Fruit fly (Drosophila melanogaster) whole organism, embryonic: Measurements from ENCODE around the gene TfAP-2.

Experiments
- Ada2b ChIP-seq: fragments of 200-800 bp; sonication (Bioruptor generic); IDR thresholded peaks from 2 replicates; pipeline ENCODE4 v1.3.6; 2022; ENCODE audit warnings: missing biosample characterization, missing genetic modification characterization
- CG10147 ChIP-seq: fragments of 200-800 bp; sonication (Bioruptor generic); optimal IDR thresholded peaks from 2 replicates; lab custom pipeline; 2019; ENCODE audit warnings: missing biosample characterization, mild to moderate bottlenecking, missing genetic modification characterization, moderate library complexity
- CG10209 ChIP-seq: fragments of 200-800 bp; sonication (Bioruptor generic); optimal IDR thresholded peaks from 3 replicates; lab custom pipeline; 2017; ENCODE audit warnings: missing biosample characterization, mild to moderate bottlenecking, missing genetic modification characterization, missing genetic modification reagents
- CG10267 ChIP-seq: fragments of 200-800 bp; sonication (Bioruptor generic); optimal IDR thresholded peaks from 2 replicates; lab custom pipeline; 2018; ENCODE audit warnings: missing biosample characterization, mild to moderate bottlenecking, missing genetic modification characterization, moderate library complexity
- CG10462 ChIP-seq: fragments of 200-800 bp; sonication (Bioruptor generic); optimal IDR thresholded peaks from 2 replicates; lab custom pipeline; 2016; ENCODE audit warnings: missing biosample characterization, missing genetic modification characterization
- CG13123 ChIP-seq: fragments of 200-800 bp; sonication (Bioruptor generic); optimal IDR thresholded peaks from 2 replicates; lab custom pipeline; 2016; ENCODE audit warnings: missing biosample characterization, missing genetic modification characterization
- CG13775 ChIP-seq: fragments of 200-800 bp; sonication (Bioruptor generic); optimal IDR thresholded peaks from 3 replicates; lab custom pipeline; 2017; ENCODE audit warnings: missing biosample characterization, mild to moderate bottlenecking, missing genetic modification characterization
- CG14860 ChIP-seq: fragments of 200-800 bp; sonication (Bioruptor generic); IDR thresholded peaks from 3 replicates; pipeline ENCODE4 v1.3.6; 2022; ENCODE audit warnings: missing biosample characterization, missing genetic modification characterization; ENCODE audit not compliant: partially characterized antibody
- CG15479 ChIP-seq: fragments of 200-800 bp; sonication (Bioruptor generic); optimal IDR thresholded peaks from 3 replicates; lab custom pipeline; 2019; ENCODE audit warnings: missing biosample characterization, mild to moderate bottlenecking, missing genetic modification characterization, moderate library complexity
- CG15514 ChIP-seq: fragments of 200-800 bp; sonication (Bioruptor generic); optimal IDR thresholded peaks from 3 replicates; lab custom pipeline; 2017; ENCODE audit warnings: missing biosample characterization, missing genetic modification characterization, mild to moderate bottlenecking, moderate library complexity, missing genetic modification reagents
- CG18476 ChIP-seq: fragments of 200-800 bp; sonication (Bioruptor generic); optimal IDR thresholded peaks from 2 replicates; lab custom pipeline; 2016; ENCODE audit warnings: missing biosample characterization, mild to moderate bottlenecking, missing genetic modification characterization
- CG2120 ChIP-seq: fragments of 200-800 bp; sonication (Bioruptor generic); optimal IDR thresholded peaks from 3 replicates; lab custom pipeline; 2016; ENCODE audit warnings: missing biosample characterization, missing genetic modification characterization
- CG30403 ChIP-seq: fragments of 200-800 bp; sonication (Bioruptor generic); optimal IDR thresholded peaks from 3 replicates; lab custom pipeline; 2016; ENCODE audit warnings: missing biosample characterization, missing genetic modification characterization
- CG31224 ChIP-seq: fragments of 200-800 bp; sonication (Bioruptor generic); IDR thresholded peaks from 2 replicates; pipeline ENCODE4 v1.3.6; 2022; ENCODE audit warnings: missing biosample characterization, missing genetic modification characterization
- CG32532 ChIP-seq: fragments of 200-800 bp; sonication (Bioruptor generic); IDR thresholded peaks from 2 replicates; pipeline ENCODE4 v1.3.6; 2022; ENCODE audit warnings: missing biosample characterization, missing genetic modification characterization
- CG34422 ChIP-seq: fragments of 200-800 bp; sonication (Bioruptor generic); IDR thresholded peaks from 3 replicates; pipeline ENCODE4 v1.3.6; 2022; ENCODE audit warnings: missing biosample characterization, missing genetic modification characterization
- CG4617 ChIP-seq: fragments of 200-800 bp; sonication (Bioruptor generic); optimal IDR thresholded peaks from 3 replicates; lab custom pipeline; 2016; ENCODE audit warnings: missing biosample characterization, missing genetic modification characterization, borderline replicate concordance
- CG7745 ChIP-seq: fragments of 200-800 bp; sonication (Bioruptor generic); optimal IDR thresholded peaks from 2 replicates; lab custom pipeline; 2018; ENCODE audit warnings: missing biosample characterization, mild to moderate bottlenecking, missing genetic modification characterization, moderate library complexity
- CG9215 ChIP-seq: fragments of 200-800 bp; sonication (Bioruptor generic); IDR thresholded peaks from 2 replicates; pipeline ENCODE4 v1.3.6; 2022; ENCODE audit warnings: missing biosample characterization, missing genetic modification characterization
- Ets65A ChIP-seq: fragments of 200-800 bp; sonication (Bioruptor generic); peaks from one replicate; lab custom pipeline; 2016; ENCODE audit warnings: missing biosample characterization, missing genetic modification characterization
- Gsc ChIP-seq: fragments of 200-800 bp; sonication (Bioruptor generic); IDR thresholded peaks from 2 replicates; pipeline ENCODE4 v1.3.6; 2022; ENCODE audit warnings: missing biosample characterization, missing genetic modification characterization
- Hr3 ChIP-seq: fragments of 200-800 bp; sonication (Bioruptor generic); optimal IDR thresholded peaks from 3 replicates; lab custom pipeline; 2016; ENCODE audit warnings: missing biosample characterization, missing genetic modification characterization
- Kr ChIP-seq: fragments of 200-800 bp; sonication (Bioruptor generic); optimal IDR thresholded peaks from 2 replicates; lab custom pipeline; 2017; ENCODE audit warnings: missing biosample characterization, mild to moderate bottlenecking, missing genetic modification characterization
- Lpt ChIP-seq: fragments of >200 bp; optimal IDR thresholded peaks from 2 replicates; lab custom pipeline; 2018; ENCODE audit warnings: missing biosample characterization, missing genetic modification characterization
- az2 ChIP-seq: fragments of 200-800 bp; sonication (Bioruptor generic); optimal IDR thresholded peaks from 3 replicates; lab custom pipeline; 2016; ENCODE audit warnings: missing biosample characterization, missing genetic modification characterization
- btn ChIP-seq: fragments of 200-800 bp; sonication (Bioruptor generic); optimal IDR thresholded peaks from 2 replicates; lab custom pipeline; 2016; ENCODE audit warnings: missing biosample characterization, missing genetic modification characterization
- caup ChIP-seq: fragments of 200-800 bp; sonication (Bioruptor generic); optimal IDR thresholded peaks from 3 replicates; lab custom pipeline; 2017; ENCODE audit warnings: missing biosample characterization, mild to moderate bottlenecking, missing genetic modification characterization, moderate library complexity; ENCODE audit not compliant: severe bottlenecking
- ems ChIP-seq: fragments of 200-800 bp; sonication (Bioruptor generic); optimal IDR thresholded peaks from 3 replicates; lab custom pipeline; 2016; ENCODE audit warnings: missing biosample characterization, missing genetic modification characterization
- ewg ChIP-seq: fragments of 200-800 bp; sonication (Bioruptor generic); optimal IDR thresholded peaks from 3 replicates; lab custom pipeline; 2017; ENCODE audit warnings: mild to moderate bottlenecking, missing biosample characterization, missing genetic modification reagents, missing genetic modification characterization
- fd64A ChIP-seq: fragments of 200-800 bp; sonication (Bioruptor generic); optimal IDR thresholded peaks from 3 replicates; lab custom pipeline; 2018; ENCODE audit warnings: missing biosample characterization, mild to moderate bottlenecking, missing genetic modification characterization
- gce ChIP-seq: fragments of 200-800 bp; sonication (Bioruptor generic); IDR thresholded peaks from 3 replicates; pipeline ENCODE4 v1.3.6; 2022; ENCODE audit warnings: missing biosample characterization, missing genetic modification characterization
- gcm ChIP-seq: fragments of 200-800 bp; sonication (Bioruptor generic); optimal IDR thresholded peaks from 2 replicates; lab custom pipeline; 2019; ENCODE audit warnings: missing biosample characterization, mild to moderate bottlenecking, missing genetic modification characterization, moderate library complexity
- grn ChIP-seq: fragments of 200-800 bp; sonication (Bioruptor generic); optimal IDR thresholded peaks from 3 replicates; lab custom pipeline; 2017; ENCODE audit warnings: missing biosample characterization, missing genetic modification characterization
- lbe ChIP-seq: fragments of 200-800 bp; sonication (Bioruptor generic); optimal IDR thresholded peaks from 2 replicates; lab custom pipeline; 2016; ENCODE audit warnings: missing biosample characterization, mild to moderate bottlenecking, missing genetic modification characterization
- mld ChIP-seq: fragments of 200-800 bp; sonication (Bioruptor generic); IDR thresholded peaks from 3 replicates; pipeline ENCODE4 v1.3.6; 2022; ENCODE audit warnings: missing biosample characterization, missing genetic modification characterization; ENCODE audit not compliant: partially characterized antibody
- oc ChIP-seq: fragments of 200-800 bp; sonication (Bioruptor generic); optimal IDR thresholded peaks from 2 replicates; lab custom pipeline; 2018; ENCODE audit warnings: missing biosample characterization, mild to moderate bottlenecking, missing genetic modification characterization, moderate library complexity
- otp ChIP-seq: fragments of 200-800 bp; sonication (Bioruptor generic); IDR thresholded peaks from 3 replicates; pipeline ENCODE4, ENCODE4 v1.3.6; 2022; ENCODE audit warnings: missing biosample characterization, missing genetic modification characterization
- pho ChIP-seq: fragments of 200-800 bp; sonication (Bioruptor generic); optimal IDR thresholded peaks from 2 replicates; lab custom pipeline; 2016; ENCODE audit warnings: missing biosample characterization, missing genetic modification characterization
- repo ChIP-seq: fragments of 200-800 bp; sonication (Bioruptor generic); optimal IDR thresholded peaks from 2 replicates; lab custom pipeline; 2016; ENCODE audit warnings: missing biosample characterization, missing genetic modification characterization
- sisA ChIP-seq: fragments of 200-800 bp; sonication (Bioruptor generic); IDR thresholded peaks from 2 replicates; pipeline ENCODE4 v1.3.6; 2022; ENCODE audit warnings: missing biosample characterization, missing genetic modification characterization
- sob ChIP-seq: fragments of 200-800 bp; sonication (Bioruptor generic); IDR thresholded peaks from 2 replicates; pipeline ENCODE4 v1.3.6; 2022; ENCODE audit warnings: missing biosample characterization, missing genetic modification characterization
- tgo ChIP-seq: fragments of 200-800 bp; sonication (Bioruptor generic); IDR thresholded peaks from 3 replicates; pipeline ENCODE4 v1.3.6; 2022; ENCODE audit warnings: missing biosample characterization, missing genetic modification characterization
- vnd ChIP-seq: fragments of 200-800 bp; sonication (Bioruptor generic); IDR thresholded peaks from 3 replicates; pipeline ENCODE4 v1.3.6; 2022; ENCODE audit warnings: missing biosample characterization, missing genetic modification characterization; ENCODE audit not compliant: partially characterized antibody
- wdn ChIP-seq: fragments of 200-800 bp; sonication (Bioruptor generic); IDR thresholded peaks from 2 replicates; pipeline ENCODE4 v1.3.6; 2022; ENCODE audit warnings: missing biosample characterization, missing genetic modification characterization

Gene TfAP-2

dm6 chr3L:21568848-21569372 is 17.7 kb upstream of the TfAP-2 start, which contains the start of the genes CRIF and SMC5 (continued):
- TF ChIP-seq mld (GFP tag; lab: Robert Waterston, UW) (no peak), CG31224 (GFP tag; lab: Robert Waterston, UW) (no peak), ewg (GFP tag; lab: Kevin White, UChicago) (no peak), CG32532 (GFP tag; lab: Robert Waterston, UW) (no peak), Ada2b (peak; percentile 44), oc (tag; lab: Kevin White, UChicago) (no peak), Gsc (no peak), tgo (peak; percentile 59; the same call in 2 of the 3 replicates), Lpt (GFP tag; lab: Kevin White, UChicago) (no peak), Kr (GFP tag; lab: Kevin White, UChicago) (peak; percentile 72), caup (GFP tag; lab: Kevin White, UChicago) (peak; percentile 22), CG34422 (0 out of 3 replicates have a peak, but pooled peaks have one; percentile 58), CG10147 (GFP tag; lab: Kevin White, UChicago) (peak; percentile 67), pho (peak; percentile 76), CG18476 (GFP tag; lab: Kevin White, UChicago) (peak; percentile 56), lbe (GFP tag; lab: Kevin White, UChicago) (no peak), CG15514 (GFP tag; lab: Kevin White, UChicago) (peak; percentile 55), gce (GFP tag; lab: Robert Waterston, UW) (no peak), Ets65A (GFP tag; lab: Kevin White, UChicago) (no peak), CG2120 (GFP tag; lab: Kevin White, UChicago) (peak; percentile 88), fd64A (GFP tag; lab: Kevin White, UChicago) (no peak), ems (peak; percentile 30), vnd (GFP tag; lab: Robert Waterston, UW) (no peak), grn (GFP tag; lab: Kevin White, UChicago) (no peak), CG10462 (GFP tag; lab: Kevin White, UChicago) (peak; percentile 50), CG7745 (tag; lab: Kevin White, UChicago) (no peak), repo (GFP tag; lab: Kevin White, UChicago) (peak; percentile 11), CG13123 (GFP tag; lab: Kevin White, UChicago) (no peak), CG4617 (GFP tag; lab: Kevin White, UChicago) (peak; percentile 68), CG9215 (no peak; the same call in 1 of the 2 replicates)
- TF ChIP-seq, all 482 proteins: peak for 235

dm6 chr3L:21573831-21574230 is 12.8 kb upstream of the TfAP-2 start, which contains the start of gene EMC10:
EMC10 (plus strand) TSS chr3L:21574131.
- TF ChIP-seq CG14860 (GFP tag; lab: Robert Waterston, UW) (no peak), CG10209 (GFP tag; lab: Kevin White, UChicago) (no peak), wdn (GFP tag; lab: Robert Waterston, UW) (no peak), CG10267 (tag; lab: Kevin White, UChicago) (no peak), CG32532 (GFP tag; lab: Robert Waterston, UW) (no peak), sisA (no peak), otp (GFP tag; lab: Robert Waterston, UW) (no peak), sob (GFP tag; lab: Robert Waterston, UW) (no peak), CG30403 (GFP tag; lab: Kevin White, UChicago) (no peak), gcm (GFP tag; lab: Kevin White, UChicago) (no peak), Hr3 (GFP tag; lab: Kevin White, UChicago) (no peak), btn (GFP tag; lab: Kevin White, UChicago) (no peak), CG13775 (GFP tag; lab: Kevin White, UChicago) (no peak), CG15479 (GFP tag; lab: Kevin White, UChicago) (no peak), az2 (no peak)
- TF ChIP-seq, all 482 proteins: peak for 0
